Fruit fly (Drosophila melanogaster) whole organism, embryonic: Measurements from ENCODE around the gene CG5968.
A peak's percentile ranks its signal among the peaks of the same experiment; 100 is the strongest.

Source experiments
- ATbp ChIP-seq: fragments of 200-800 bp; sonication (Bioruptor generic); optimal IDR thresholded peaks from 2 replicates; lab custom pipeline; 2017; ENCODE audit warnings: missing biosample characterization, mild to moderate bottlenecking, missing genetic modification characterization, missing genetic modification reagents
- Adf1 ChIP-seq: fragments of 200-800 bp; sonication (Bioruptor generic); IDR thresholded peaks from 2 replicates; pipeline ENCODE4 v1.3.6; 2022; ENCODE audit warnings: missing biosample characterization, missing genetic modification characterization
- Atf6 ChIP-seq: fragments of 200-800 bp; sonication (Bioruptor generic); IDR thresholded peaks from 2 replicates; pipeline ENCODE4 v1.3.6; 2022; ENCODE audit warnings: missing biosample characterization, missing genetic modification characterization
- CG10209 ChIP-seq: fragments of 200-800 bp; sonication (Bioruptor generic); optimal IDR thresholded peaks from 3 replicates; lab custom pipeline; 2017; ENCODE audit warnings: missing biosample characterization, mild to moderate bottlenecking, missing genetic modification characterization, missing genetic modification reagents
- CG1024 ChIP-seq: fragments of 200-800 bp; sonication (Bioruptor generic); IDR thresholded peaks from 2 replicates; pipeline ENCODE4 v1.3.6; 2022; ENCODE audit warnings: missing biosample characterization, missing genetic modification characterization
- CG10462 ChIP-seq: fragments of 200-800 bp; sonication (Bioruptor generic); optimal IDR thresholded peaks from 2 replicates; lab custom pipeline; 2016; ENCODE audit warnings: missing biosample characterization, missing genetic modification characterization
- CG10543 ChIP-seq: fragments of 200-800 bp; sonication (Bioruptor generic); optimal IDR thresholded peaks from 3 replicates; lab custom pipeline; 2017; ENCODE audit warnings: missing biosample characterization, mild to moderate bottlenecking, missing genetic modification characterization, moderate library complexity
- CG11085 ChIP-seq: fragments of 200-800 bp; sonication (Bioruptor generic); IDR thresholded peaks from 2 replicates; pipeline ENCODE4 v1.3.6; 2022; ENCODE audit warnings: missing biosample characterization, missing genetic modification characterization
- CG11398 ChIP-seq: fragments of 200-800 bp; sonication (Bioruptor generic); optimal IDR thresholded peaks from 2 replicates; lab custom pipeline; 2016; ENCODE audit warnings: missing biosample characterization, missing genetic modification characterization
- CG11696 ChIP-seq: fragments of 200-800 bp; sonication (Bioruptor generic); IDR thresholded peaks from 2 replicates; pipeline ENCODE4 v1.3.6; 2022; ENCODE audit warnings: missing biosample characterization, missing genetic modification characterization
- CG12299 ChIP-seq: fragments of 200-800 bp; sonication (Bioruptor generic); optimal IDR thresholded peaks from 2 replicates; lab custom pipeline; 2018; ENCODE audit warnings: missing biosample characterization, mild to moderate bottlenecking, missing genetic modification characterization
- CG13624 ChIP-seq: fragments of 200-800 bp; sonication (Bioruptor generic); optimal IDR thresholded peaks from 2 replicates; lab custom pipeline; 2016; ENCODE audit warnings: missing biosample characterization, missing genetic modification characterization
- CG14014 ChIP-seq: fragments of 200-800 bp; sonication (Bioruptor generic); IDR thresholded peaks from 2 replicates; pipeline ENCODE4 v1.3.6; 2022; ENCODE audit warnings: missing biosample characterization, missing genetic modification characterization
- CG1832 ChIP-seq: fragments of 200-800 bp; sonication (Bioruptor generic); optimal IDR thresholded peaks from 2 replicates; lab custom pipeline; 2017; ENCODE audit warnings: missing biosample characterization, mild to moderate bottlenecking, missing genetic modification characterization, inconsistent platforms
- CG2875 ChIP-seq: fragments of 200-800 bp; sonication (Bioruptor generic); optimal IDR thresholded peaks from 2 replicates; lab custom pipeline; 2017; ENCODE audit warnings: missing biosample characterization, mild to moderate bottlenecking, missing genetic modification characterization, missing genetic modification reagents
- CG4360 ChIP-seq: fragments of 200-800 bp; sonication (Bioruptor generic); IDR thresholded peaks from 2 replicates; pipeline ENCODE4 v1.3.6; 2022; ENCODE audit warnings: missing biosample characterization, missing genetic modification characterization
- CG4820 ChIP-seq: fragments of 200-800 bp; sonication (Bioruptor generic); optimal IDR thresholded peaks from 3 replicates; lab custom pipeline; 2016; ENCODE audit warnings: missing biosample characterization, missing genetic modification characterization
- CG6654 ChIP-seq: fragments of 200-800 bp; sonication (Bioruptor generic); optimal IDR thresholded peaks from 2 replicates; lab custom pipeline; 2017; ENCODE audit warnings: missing biosample characterization, mild to moderate bottlenecking, missing genetic modification characterization
- CG9932 ChIP-seq: fragments of 200-800 bp; sonication (Bioruptor generic); IDR thresholded peaks from 2 replicates; pipeline ENCODE4 v1.3.6; 2022; ENCODE audit warnings: missing biosample characterization, missing genetic modification characterization
- D19B ChIP-seq: fragments of 200-800 bp; sonication (Bioruptor generic); optimal IDR thresholded peaks from 2 replicates; lab custom pipeline; 2017; ENCODE audit warnings: missing biosample characterization, mild to moderate bottlenecking, missing genetic modification characterization
- Dbx ChIP-seq: fragments of 200-800 bp; sonication (Bioruptor generic); IDR thresholded peaks from 3 replicates; pipeline ENCODE4 v1.3.6; 2022; ENCODE audit warnings: missing biosample characterization, missing genetic modification characterization
- Hand ChIP-seq: fragments of 200-800 bp; sonication (Bioruptor generic); optimal IDR thresholded peaks from 2 replicates; lab custom pipeline; 2017; ENCODE audit warnings: mild to moderate bottlenecking, missing biosample characterization, missing genetic modification reagents, missing genetic modification characterization
- Hr3 ChIP-seq: fragments of 200-800 bp; sonication (Bioruptor generic); optimal IDR thresholded peaks from 3 replicates; lab custom pipeline; 2016; ENCODE audit warnings: missing biosample characterization, missing genetic modification characterization
- MTF-1 ChIP-seq: fragments of 200-800 bp; sonication (Bioruptor generic); optimal IDR thresholded peaks from 2 replicates; lab custom pipeline; 2018; ENCODE audit warnings: missing biosample characterization, mild to moderate bottlenecking, missing genetic modification characterization, borderline replicate concordance
- Max ChIP-seq: fragments of 200-800 bp; sonication (Bioruptor generic); optimal IDR thresholded peaks from 2 replicates; lab custom pipeline; 2016; ENCODE audit warnings: missing biosample characterization, mild to moderate bottlenecking, missing genetic modification characterization
- Optix ChIP-seq: fragments of 200-800 bp; sonication (Bioruptor generic); IDR thresholded peaks from 3 replicates; pipeline ENCODE4 v1.3.6; 2022; ENCODE audit warnings: missing biosample characterization, missing genetic modification characterization
- PHDP ChIP-seq: fragments of 200-800 bp; sonication (Bioruptor generic); optimal IDR thresholded peaks from 3 replicates; lab custom pipeline; 2018; ENCODE audit warnings: missing biosample characterization, mild to moderate bottlenecking, missing genetic modification characterization, moderate library complexity
- Rfx ChIP-seq: fragments of 200-800 bp; sonication (Bioruptor generic); IDR thresholded peaks from 2 replicates; pipeline ENCODE4 v1.3.6; 2022; ENCODE audit warnings: missing biosample characterization, missing genetic modification characterization
- Rx ChIP-seq: fragments of 200-800 bp; sonication (Bioruptor generic); IDR thresholded peaks from 2 replicates; pipeline ENCODE4 v1.3.6; 2022; ENCODE audit warnings: missing biosample characterization, missing genetic modification characterization
- Scr ChIP-seq: fragments of 200-800 bp; sonication (Bioruptor generic); IDR thresholded peaks from 2 replicates; pipeline ENCODE4 v1.3.6; 2022; ENCODE audit warnings: missing biosample characterization, missing genetic modification characterization; ENCODE audit not compliant: partially characterized antibody
- Spps ChIP-seq: fragments of 200-800 bp; sonication (Bioruptor generic); optimal IDR thresholded peaks from 2 replicates; lab custom pipeline; 2018; ENCODE audit warnings: missing biosample characterization, mild to moderate bottlenecking, missing genetic modification characterization
- Xbp1 ChIP-seq: fragments of 200-800 bp; sonication (Bioruptor generic); optimal IDR thresholded peaks from 3 replicates; lab custom pipeline; 2016; ENCODE audit warnings: missing biosample characterization, mild to moderate bottlenecking, missing genetic modification characterization
- ato ChIP-seq: fragments of 200-800 bp; sonication (Bioruptor generic); IDR thresholded peaks from 2 replicates; pipeline ENCODE4 v1.3.6; 2022; ENCODE audit warnings: missing biosample characterization, missing genetic modification characterization; ENCODE audit not compliant: partially characterized antibody
- caup ChIP-seq: fragments of 200-800 bp; sonication (Bioruptor generic); optimal IDR thresholded peaks from 3 replicates; lab custom pipeline; 2017; ENCODE audit warnings: missing biosample characterization, mild to moderate bottlenecking, missing genetic modification characterization, moderate library complexity; ENCODE audit not compliant: severe bottlenecking
- cg ChIP-seq: fragments of 200-800 bp; sonication (Bioruptor generic); optimal IDR thresholded peaks from 3 replicates; lab custom pipeline; 2019; ENCODE audit warnings: missing biosample characterization, mild to moderate bottlenecking, missing genetic modification characterization, moderate library complexity
- chinmo ChIP-seq: fragments of 200-800 bp; sonication (Bioruptor generic); IDR thresholded peaks from 4 replicates; pipeline ENCODE4 v1.3.6; 2022; ENCODE audit warnings: missing biosample characterization, missing genetic modification characterization; ENCODE audit not compliant: partially characterized antibody
- dysf ChIP-seq: fragments of 200-800 bp; sonication (Bioruptor generic); IDR thresholded peaks from 3 replicates; pipeline ENCODE4 v1.3.6; 2022; ENCODE audit warnings: missing biosample characterization, missing genetic modification characterization
- en ChIP-seq: fragments of 200-800 bp; sonication (Bioruptor generic); optimal IDR thresholded peaks from 2 replicates; lab custom pipeline; 2016; ENCODE audit warnings: missing biosample characterization, missing genetic modification characterization
- fd64A ChIP-seq: fragments of 200-800 bp; sonication (Bioruptor generic); optimal IDR thresholded peaks from 3 replicates; lab custom pipeline; 2018; ENCODE audit warnings: missing biosample characterization, mild to moderate bottlenecking, missing genetic modification characterization
- hth ChIP-seq: fragments of >200 bp; optimal IDR thresholded peaks from 2 replicates; lab custom pipeline; 2017; ENCODE audit warnings: inconsistent platforms
- kni ChIP-seq: fragments of 200-800 bp; sonication (Bioruptor generic); optimal IDR thresholded peaks from 3 replicates; lab custom pipeline; 2017; ENCODE audit warnings: mild to moderate bottlenecking, missing biosample characterization, missing genetic modification reagents, missing genetic modification characterization
- lab ChIP-seq: fragments of 200-800 bp; sonication (Bioruptor generic); optimal IDR thresholded peaks from 3 replicates; lab custom pipeline; 2017; ENCODE audit warnings: missing biosample characterization, missing genetic modification characterization, mild to moderate bottlenecking, moderate library complexity, missing genetic modification reagents
- maf-S ChIP-seq: fragments of 200-800 bp; sonication (Bioruptor generic); optimal IDR thresholded peaks from 2 replicates; lab custom pipeline; 2016; ENCODE audit warnings: missing biosample characterization, missing genetic modification characterization
- otp ChIP-seq: fragments of 200-800 bp; sonication (Bioruptor generic); IDR thresholded peaks from 3 replicates; pipeline ENCODE4, ENCODE4 v1.3.6; 2022; ENCODE audit warnings: missing biosample characterization, missing genetic modification characterization
- pho ChIP-seq: fragments of 200-800 bp; sonication (Bioruptor generic); optimal IDR thresholded peaks from 2 replicates; lab custom pipeline; 2016; ENCODE audit warnings: missing biosample characterization, missing genetic modification characterization
- row ChIP-seq: fragments of 200-800 bp; sonication (Bioruptor generic); IDR thresholded peaks from 3 replicates; pipeline ENCODE4 v1.3.6; 2022; ENCODE audit warnings: missing biosample characterization, missing genetic modification characterization
- sd ChIP-seq: fragments of 200-800 bp; sonication (Bioruptor generic); optimal IDR thresholded peaks from 3 replicates; lab custom pipeline; 2018; ENCODE audit warnings: missing biosample characterization, mild to moderate bottlenecking, missing genetic modification characterization, moderate library complexity
- sr ChIP-seq: fragments of 200-800 bp; sonication (Bioruptor generic); IDR thresholded peaks from 3 replicates; pipeline ENCODE4 v1.3.6; 2022; ENCODE audit warnings: missing biosample characterization, missing genetic modification characterization
- vvl ChIP-seq: fragments of 200-800 bp; sonication (Bioruptor generic); IDR thresholded peaks from 2 replicates; pipeline ENCODE4 v1.3.6; 2022; ENCODE audit warnings: missing biosample characterization, missing genetic modification characterization
- wor ChIP-seq: fragments of 200-800 bp; sonication (Bioruptor generic); IDR thresholded peaks from 2 replicates; pipeline ENCODE4 v1.3.6; 2022; ENCODE audit warnings: missing biosample characterization, missing genetic modification characterization

The CG5968 gene

dm6 chr2L:16540773-16541172 is 9.0 kb downstream of the CG5968 start (continued):
- no peak for TF ChIP-seq CG6654 (GFP tag; lab: Kevin White, UChicago)
- 0 out of 2 replicates have a peak, but pooled peaks have one; percentile 8 for TF ChIP-seq vvl
- no peak for TF ChIP-seq Max
- no peak for TF ChIP-seq CG11398
- peak; percentile 30 for TF ChIP-seq kni
- no peak for TF ChIP-seq pho (GFP tag; lab: Kevin White, UChicago)
- peak; percentile 57; the same call in 1 of the 2 replicates for TF ChIP-seq Adf1 (GFP tag; lab: Robert Waterston, UW)
- TF ChIP-seq CG1024 (GFP tag; lab: Robert Waterston, UW) = no peak
- TF ChIP-seq Rx (GFP tag; lab: Robert Waterston, UW) = no peak
- TF ChIP-seq CG2875 (GFP tag; lab: Kevin White, UChicago) = peak; percentile 29
- TF ChIP-seq otp (GFP tag; lab: Robert Waterston, UW) = 0 out of 3 replicates have a peak, but pooled peaks have one; percentile 48
- TF ChIP-seq cg (GFP tag; lab: Kevin White, UChicago) = peak; percentile 39
- 0 out of 2 replicates have a peak, but pooled peaks have one; percentile 33 for TF ChIP-seq Atf6 (GFP tag; lab: Robert Waterston, UW)
- peak; percentile 21 for TF ChIP-seq fd64A (GFP tag; lab: Kevin White, UChicago)
- TF ChIP-seq caup (GFP tag; lab: Kevin White, UChicago) = no peak
- TF ChIP-seq en (GFP tag; lab: Kevin White, UChicago) = no peak
- TF ChIP-seq Hr3 (GFP tag; lab: Kevin White, UChicago) = no peak
- TF ChIP-seq sd = no peak
- TF ChIP-seq PHDP (tag; lab: Kevin White, UChicago) = no peak
- TF ChIP-seq hth (lab: Kevin White, UChicago) = no peak
- TF ChIP-seq wor = no peak
- TF ChIP-seq sr (GFP tag; lab: Robert Waterston, UW) = 0 out of 3 replicates have a peak, but pooled peaks have one; percentile 35
- TF ChIP-seq MTF-1 (GFP tag; lab: Kevin White, UChicago) = no peak
- TF ChIP-seq CG11085 (GFP tag; lab: Robert Waterston, UW) = no peak
- no peak for TF ChIP-seq Optix
- TF ChIP-seq chinmo (GFP tag; lab: Robert Waterston, UW) = 0 out of 4 replicates have a peak, but pooled peaks have one; percentile 57
- peak; percentile 33 for TF ChIP-seq CG10543 (GFP tag; lab: Kevin White, UChicago)
- no peak for TF ChIP-seq maf-S (GFP tag; lab: Kevin White, UChicago)
- TF ChIP-seq lab (GFP tag; lab: Kevin White, UChicago) = peak; percentile 7
- TF ChIP-seq dysf (GFP tag; lab: Robert Waterston, UW) = 0 out of 3 replicates have a peak, but pooled peaks have one; percentile 9
- TF ChIP-seq row = 0 out of 3 replicates have a peak, but pooled peaks have one; percentile 15
- TF ChIP-seq Scr = no peak
- no peak for TF ChIP-seq CG12299 (tag; lab: Kevin White, UChicago)
- peak; percentile 53 for TF ChIP-seq ATbp
- TF ChIP-seq Hand (GFP tag; lab: Kevin White, UChicago) = no peak
- 0 out of 3 replicates have a peak, but pooled peaks have one; percentile 10 for TF ChIP-seq Dbx (GFP tag; lab: Robert Waterston, UW)
- TF ChIP-seq CG13624 (GFP tag; lab: Kevin White, UChicago) = no peak
- TF ChIP-seq Spps = no peak
- peak; percentile 36 for TF ChIP-seq CG1832 (GFP tag; lab: Kevin White, UChicago)
- no peak for TF ChIP-seq ato (GFP tag; lab: Robert Waterston, UW)
- TF ChIP-seq CG9932 (GFP tag; lab: Robert Waterston, UW) = peak; percentile 35; the same call in 1 of the 2 replicates
- TF ChIP-seq CG10462 (GFP tag; lab: Kevin White, UChicago) = no peak
- no peak for TF ChIP-seq CG10209 (GFP tag; lab: Kevin White, UChicago)
- no peak for TF ChIP-seq Xbp1 (GFP tag; lab: Kevin White, UChicago)
- no peak for TF ChIP-seq D19B (GFP tag; lab: Kevin White, UChicago)
- TF ChIP-seq Rfx (GFP tag; lab: Robert Waterston, UW) = peak; percentile 21; the same call in 1 of the 2 replicates
- no peak for TF ChIP-seq CG14014 (GFP tag; lab: Robert Waterston, UW)
- TF ChIP-seq CG4820 (GFP tag; lab: Kevin White, UChicago) = no peak
- no peak for TF ChIP-seq CG11696
- TF ChIP-seq CG4360 (GFP tag; lab: Robert Waterston, UW) = no peak
